Fruit fly (Drosophila melanogaster): ENCODE data around the gene Obp69a.
A peak's percentile ranks its signal among the peaks of the same experiment; 100 is the strongest.

Gene Obp69a

DNA sequence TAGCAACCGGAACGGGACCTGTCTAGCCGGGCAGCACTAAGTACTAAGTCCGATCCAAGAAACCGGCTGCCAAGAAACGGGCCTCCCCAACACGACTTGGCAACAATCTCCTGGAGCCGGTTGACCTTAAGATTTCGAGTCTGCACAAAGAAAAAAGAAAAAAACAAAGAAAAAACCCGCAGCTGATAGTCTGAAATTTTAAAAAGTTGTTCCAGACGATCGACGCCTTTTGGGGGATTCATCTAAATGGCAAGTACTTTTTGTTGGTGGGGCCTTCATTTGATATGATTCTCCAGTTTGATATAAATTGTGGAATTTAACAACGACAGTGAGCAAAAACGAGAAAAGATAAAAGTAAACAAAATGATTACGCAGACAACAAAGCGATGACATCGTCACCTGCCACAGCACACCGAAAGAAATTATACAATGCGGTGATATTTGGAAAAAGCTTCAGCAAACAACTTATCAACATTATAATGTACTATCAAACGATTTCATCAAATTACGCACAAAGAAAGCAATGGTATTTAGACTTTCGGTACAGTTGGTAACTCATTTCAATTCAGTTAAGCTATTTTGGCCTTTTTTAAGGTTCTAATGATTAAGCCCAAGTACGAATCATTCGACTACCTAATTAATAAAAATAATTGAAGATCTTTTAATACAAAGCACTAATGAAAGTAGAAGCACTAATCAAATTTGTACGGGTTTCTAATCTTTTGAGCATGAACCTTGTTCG, 14.7 kb downstream of the Obp69a start:
- TF ChIP-seq cnc (optimal IDR thresholded peaks at IDR 0.05) (peak in 1 of 2 experiments; percentile 7), Crg-1 (GFP tag; optimal IDR thresholded peaks at IDR 0.05) (no peak)

DNA sequence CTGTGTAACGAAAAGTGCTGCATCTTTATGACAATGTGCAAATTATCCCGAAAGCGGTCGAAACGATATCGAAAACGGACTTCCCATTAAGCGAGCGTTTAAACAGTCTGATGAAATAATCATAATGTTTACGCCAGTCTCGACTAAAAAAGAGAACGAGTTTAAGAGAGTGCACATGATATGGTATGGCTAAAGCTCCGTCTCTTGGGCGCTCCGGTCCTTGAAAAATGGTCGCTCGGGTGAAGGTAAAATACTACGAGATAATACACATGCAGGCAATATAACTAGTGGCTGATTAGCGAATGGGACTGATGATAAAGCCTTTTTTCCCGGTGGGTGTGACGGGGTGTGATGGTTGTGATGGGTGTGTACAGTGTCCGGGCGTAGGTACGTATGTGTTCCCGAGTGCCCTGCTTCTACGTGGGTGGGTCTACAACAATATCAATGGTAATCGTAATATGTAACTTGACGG, 15.3 kb downstream of the Obp69a start:
- TF ChIP-seq Clk (GFP tag; optimal IDR thresholded peaks at IDR 0.05) (no peak), CG1620 (GFP tag; optimal IDR thresholded peaks at IDR 0.05) (no peak), tj (GFP tag; optimal IDR thresholded peaks at IDR 0.05) (no peak), Mnt (GFP tag; optimal IDR thresholded peaks at IDR 0.05) (peak; percentile 34), toe (GFP tag; optimal IDR thresholded peaks at IDR 0.05) (no peak), CG11617 (GFP tag; optimal IDR thresholded peaks at IDR 0.05) (no peak), CG5204 (GFP tag; optimal IDR thresholded peaks at IDR 0.05) (no peak), cic (GFP tag; optimal IDR thresholded peaks at IDR 0.05) (peak; percentile 96), kay (GFP tag; ENCODE audit: borderline replicate concordance) (peak; percentile 94), bab1 (GFP tag; optimal IDR thresholded peaks at IDR 0.05) (no peak), cnc (optimal IDR thresholded peaks at IDR 0.05) (no peak), CG33017 (tag; optimal IDR thresholded peaks at IDR 0.05) (no peak), CG12768 (GFP tag; optimal IDR thresholded peaks at IDR 0.05) (peak; percentile 58), pad (GFP tag; optimal IDR thresholded peaks at IDR 0.05) (no peak), CG14711 (tag; optimal IDR thresholded peaks at IDR 0.05) (no peak), Hr96 (GFP tag; optimal IDR thresholded peaks at IDR 0.05) (no peak), CG7101 (tag; optimal IDR thresholded peaks at IDR 0.05) (no peak), Crg-1 (GFP tag; optimal IDR thresholded peaks at IDR 0.05) (no peak), ovo (GFP tag; optimal IDR thresholded peaks at IDR 0.05) (no peak), CG7045 (GFP tag; optimal IDR thresholded peaks at IDR 0.05) (no peak)

DNA sequence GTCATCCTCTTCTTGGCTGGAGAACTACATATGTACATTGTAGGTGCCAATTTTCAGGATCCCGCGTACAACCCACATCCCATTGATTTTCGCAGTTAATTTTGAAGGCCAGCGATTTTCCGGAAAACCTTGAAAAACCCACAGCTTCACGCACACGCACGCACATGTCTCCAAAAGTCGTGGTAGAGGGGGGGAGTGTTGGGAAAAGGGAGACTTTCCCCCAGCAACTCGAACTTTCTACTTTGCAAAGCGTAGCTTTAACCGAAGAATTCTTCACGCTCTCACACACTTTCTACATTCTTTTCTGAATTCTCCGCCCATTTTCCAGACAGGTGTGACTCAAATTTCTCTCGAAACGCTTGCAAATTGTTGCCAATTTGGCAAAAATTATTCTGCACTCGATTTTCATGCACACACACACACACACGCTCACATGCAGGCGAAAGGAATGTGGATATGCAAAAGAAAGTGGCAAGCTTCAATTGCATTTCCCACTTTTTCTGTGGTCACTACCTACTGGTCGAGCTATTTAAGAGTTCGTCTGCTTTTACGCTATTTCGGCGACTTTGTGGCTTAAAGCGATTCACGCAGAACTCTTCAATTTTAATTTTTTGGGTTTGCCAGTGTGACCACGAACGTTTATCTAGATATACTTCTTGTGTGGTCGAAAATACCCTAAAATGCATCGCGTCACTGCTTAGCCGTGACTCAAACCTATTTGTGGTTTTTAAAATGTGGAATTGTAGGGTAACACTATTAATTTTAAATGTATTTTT, 18.4 kb downstream of the Obp69a start, which contains the start of gene SCaMC:
TSS of gene SCaMC (minus strand) at position 654 of the 776 bp plus-strand sequence.
- TF ChIP-seq CG7101 (tag; optimal IDR thresholded peaks at IDR 0.05) (peak; percentile 22), Mnt (GFP tag; optimal IDR thresholded peaks at IDR 0.05) (peak; percentile 33), tj (GFP tag; optimal IDR thresholded peaks at IDR 0.05) (peak; percentile 94), CG12768 (GFP tag; optimal IDR thresholded peaks at IDR 0.05) (no peak), CG14711 (tag; optimal IDR thresholded peaks at IDR 0.05) (peak; percentile 26), bab1 (GFP tag; optimal IDR thresholded peaks at IDR 0.05) (peak; percentile 70)

DNA sequence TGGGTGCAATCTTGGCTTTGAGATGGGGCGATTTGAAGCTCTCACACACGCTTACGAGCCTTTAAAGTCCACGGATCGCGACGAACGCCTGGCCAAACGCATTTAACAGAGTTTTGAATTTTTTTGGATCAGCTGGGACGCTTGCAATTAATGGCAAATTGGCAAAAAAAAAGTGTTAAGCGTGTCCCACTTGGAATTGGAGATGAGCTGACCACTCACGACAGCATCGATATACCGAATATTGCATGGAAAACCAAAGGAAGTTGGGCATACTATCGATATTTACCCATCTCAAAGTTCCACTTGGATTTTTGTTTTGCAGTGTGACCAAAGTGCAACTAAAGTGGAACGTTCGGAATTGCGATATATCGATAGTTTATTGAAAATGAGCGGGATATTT, 21.4 kb downstream of the Obp69a start, which contains the start of gene ArfGAP1:
TSS of gene ArfGAP1 (minus strand) at position 240 of the 400 bp plus-strand sequence.
- TF ChIP-seq bab1 (GFP tag; optimal IDR thresholded peaks at IDR 0.05) = peak; percentile 27
- TF ChIP-seq Mnt (GFP tag; optimal IDR thresholded peaks at IDR 0.05) = peak; percentile 14
- TF ChIP-seq CG11617 (GFP tag; optimal IDR thresholded peaks at IDR 0.05) = no peak
- peak; percentile 61 for TF ChIP-seq tj (GFP tag; optimal IDR thresholded peaks at IDR 0.05)

DNA sequence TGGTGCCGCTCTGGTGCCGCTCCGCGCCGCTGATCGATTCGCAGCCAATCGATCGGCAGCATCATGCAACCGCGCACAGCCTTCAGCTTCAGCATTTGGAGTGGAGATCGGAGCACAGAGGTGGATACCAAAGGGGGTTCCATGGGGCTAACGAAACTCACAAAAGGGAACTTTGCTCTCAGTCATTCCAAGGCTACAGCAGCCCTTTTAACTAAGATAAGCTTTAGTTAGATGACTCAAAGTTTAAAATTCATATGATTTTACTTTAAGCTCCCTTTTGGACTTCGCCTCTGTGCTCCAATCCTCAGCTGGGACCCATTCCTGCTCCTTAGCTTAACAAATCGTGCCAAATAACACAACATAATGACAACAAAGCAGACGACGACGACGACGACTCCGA, 24.5 kb downstream of the Obp69a start:
- TF ChIP-seq pad (GFP tag; optimal IDR thresholded peaks at IDR 0.05) (no peak), CG7045 (GFP tag; optimal IDR thresholded peaks at IDR 0.05) (no peak), CG11617 (GFP tag; optimal IDR thresholded peaks at IDR 0.05) (no peak), cnc (optimal IDR thresholded peaks at IDR 0.05) (no peak), Hr96 (GFP tag; optimal IDR thresholded peaks at IDR 0.05) (no peak), CG14711 (tag; optimal IDR thresholded peaks at IDR 0.05) (no peak), Mnt (GFP tag; optimal IDR thresholded peaks at IDR 0.05) (no peak), cic (GFP tag; optimal IDR thresholded peaks at IDR 0.05) (no peak)

DNA sequence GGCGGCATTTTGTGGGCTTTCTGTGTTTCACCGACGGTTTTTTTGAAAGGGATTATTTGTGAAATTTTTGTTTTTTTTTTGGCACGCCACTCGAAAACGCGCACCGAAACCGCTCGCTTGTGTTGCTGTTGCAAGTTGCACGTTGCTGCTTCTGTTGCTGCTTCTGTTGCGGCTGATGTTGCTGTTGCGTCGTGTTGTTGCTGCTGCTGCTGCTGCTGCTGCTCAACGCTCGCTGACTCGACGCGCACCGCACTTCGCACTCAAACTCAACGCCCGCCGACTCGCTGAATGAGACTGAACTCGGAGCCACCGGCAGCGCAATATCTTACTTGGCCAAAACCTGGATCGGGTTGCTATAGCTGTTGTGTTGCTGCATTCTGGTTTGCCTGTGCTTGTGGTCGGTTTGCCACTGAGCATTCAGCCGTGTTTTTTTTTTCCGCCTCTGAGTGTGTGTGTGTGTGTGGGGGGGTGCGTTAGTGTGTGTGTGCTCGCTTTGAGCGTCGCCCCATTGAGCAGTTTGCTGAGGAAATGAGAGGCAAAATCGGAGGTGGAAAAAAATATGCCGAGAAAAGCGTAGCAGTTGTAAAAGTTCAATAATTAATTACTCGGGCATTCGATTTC, 36.5 kb downstream of the Obp69a start, which contains the start of gene toe:
TSS of gene toe (minus strand) at position 277 of the 621 bp plus-strand sequence.
- TF ChIP-seq CG14711 (tag; optimal IDR thresholded peaks at IDR 0.05) = no peak
- peak; percentile 43 for TF ChIP-seq toe (GFP tag; optimal IDR thresholded peaks at IDR 0.05)

DNA sequence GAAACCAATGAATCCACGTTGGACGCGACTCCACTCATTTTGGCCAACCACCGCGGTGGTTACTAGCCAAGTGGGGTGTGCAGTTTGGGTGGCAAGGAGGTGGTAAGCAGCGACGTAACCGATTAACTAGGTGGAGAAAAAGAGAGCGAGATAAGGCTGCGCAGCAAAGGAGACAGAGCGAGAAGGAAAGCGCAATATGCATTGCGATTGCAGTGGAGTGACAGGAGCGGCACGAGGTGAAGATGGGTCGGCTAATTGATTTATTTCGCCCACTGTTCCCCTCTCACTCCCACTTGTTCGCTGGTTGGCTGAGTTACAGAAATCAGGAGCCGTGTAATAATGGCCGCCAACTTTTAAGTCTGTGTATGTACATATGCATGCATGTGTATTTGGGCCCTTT, 37.7 kb downstream of the Obp69a start:
- TF ChIP-seq toe (GFP tag; optimal IDR thresholded peaks at IDR 0.05) (peak; percentile 35), CG1620 (GFP tag; optimal IDR thresholded peaks at IDR 0.05) (no peak)
